Fruit fly (Drosophila melanogaster) whole organism, adult: ENCODE measurements around the gene CG16779.
A peak's percentile ranks its signal among the peaks of the same experiment; 100 is the strongest.

Experiments
- CG11617 ChIP-seq: fragments of 200-800 bp; sonication (Bioruptor generic); optimal IDR thresholded peaks from 2 replicates; lab custom pipeline; 2017; ENCODE audit warnings: mild to moderate bottlenecking, missing biosample characterization, missing genetic modification reagents, missing genetic modification characterization
- CG12768 ChIP-seq: fragments of 200-800 bp; sonication (Bioruptor generic); optimal IDR thresholded peaks from 2 replicates; lab custom pipeline; 2017; ENCODE audit warnings: missing biosample characterization, missing genetic modification characterization, mild to moderate bottlenecking, moderate library complexity, missing genetic modification reagents
- CG14711 ChIP-seq: fragments of 200-800 bp; sonication (Bioruptor generic); optimal IDR thresholded peaks from 2 replicates; lab custom pipeline; 2018; ENCODE audit warnings: missing biosample characterization, mild to moderate bottlenecking, missing genetic modification characterization, moderate library complexity
- CG1620 ChIP-seq: fragments of 200-800 bp; sonication (Bioruptor generic); optimal IDR thresholded peaks from 2 replicates; lab custom pipeline; 2016; ENCODE audit warnings: missing biosample characterization, missing genetic modification characterization
- CG33017 ChIP-seq: fragments of 200-800 bp; sonication (Bioruptor generic); optimal IDR thresholded peaks from 2 replicates; lab custom pipeline; 2018; ENCODE audit warnings: missing biosample characterization, mild to moderate bottlenecking, missing genetic modification characterization, moderate library complexity
- CG5204 ChIP-seq: fragments of 200-800 bp; sonication (Bioruptor generic); optimal IDR thresholded peaks from 2 replicates; lab custom pipeline; 2016; ENCODE audit warnings: missing biosample characterization, missing genetic modification characterization
- CG7045 ChIP-seq: fragments of 200-800 bp; sonication (Bioruptor generic); optimal IDR thresholded peaks from 2 replicates; lab custom pipeline; 2017; ENCODE audit warnings: missing biosample characterization, mild to moderate bottlenecking, missing genetic modification characterization
- CG7101 ChIP-seq: fragments of 200-800 bp; sonication (Bioruptor generic); optimal IDR thresholded peaks from 2 replicates; lab custom pipeline; 2018; ENCODE audit warnings: missing biosample characterization, mild to moderate bottlenecking, missing genetic modification characterization, moderate library complexity
- Clk ChIP-seq: fragments of 200-800 bp; sonication (Bioruptor generic); optimal IDR thresholded peaks from 2 replicates; lab custom pipeline; 2017; ENCODE audit warnings: missing biosample characterization, missing genetic modification characterization
- Crg-1 ChIP-seq: fragments of 200-800 bp; sonication (Bioruptor generic); optimal IDR thresholded peaks from 2 replicates; lab custom pipeline; 2016; ENCODE audit warnings: missing biosample characterization, missing genetic modification characterization
- Hr96 ChIP-seq: fragments of 200-800 bp; sonication (Bioruptor generic); optimal IDR thresholded peaks from 2 replicates; lab custom pipeline; 2016; ENCODE audit warnings: missing biosample characterization, missing genetic modification characterization
- Mnt ChIP-seq: fragments of 200-800 bp; sonication (Bioruptor generic); optimal IDR thresholded peaks from 2 replicates; lab custom pipeline; 2016; ENCODE audit warnings: missing biosample characterization, mild to moderate bottlenecking, missing genetic modification characterization
- bab1 ChIP-seq: fragments of 200-800 bp; sonication (Bioruptor generic); optimal IDR thresholded peaks from 3 replicates; lab custom pipeline; 2019; ENCODE audit warnings: missing biosample characterization, mild to moderate bottlenecking, missing genetic modification characterization, moderate library complexity
- cic ChIP-seq: fragments of 200-800 bp; sonication (Bioruptor generic); optimal IDR thresholded peaks from 2 replicates; lab custom pipeline; 2017; ENCODE audit warnings: missing biosample characterization, mild to moderate bottlenecking, missing genetic modification characterization, moderate library complexity
- cnc ChIP-seq, 2 experiments: fragments of >200 bp; optimal IDR thresholded peaks; 2 replicates each; lab custom pipeline; 2017
- kay ChIP-seq: fragments of 200-800 bp; sonication (Bioruptor generic); peaks from one replicate; lab custom pipeline; 2016; ENCODE audit warnings: missing biosample characterization, missing genetic modification characterization, borderline replicate concordance
- ovo ChIP-seq: fragments of 200-800 bp; sonication (Bioruptor generic); optimal IDR thresholded peaks from 2 replicates; lab custom pipeline; 2016; ENCODE audit warnings: missing biosample characterization, missing genetic modification characterization
- pad ChIP-seq: fragments of 200-800 bp; sonication (Bioruptor generic); optimal IDR thresholded peaks from 3 replicates; lab custom pipeline; 2017; ENCODE audit warnings: missing biosample characterization, missing genetic modification characterization, mild to moderate bottlenecking, moderate library complexity, missing genetic modification reagents
- tj ChIP-seq: fragments of 200-800 bp; sonication (Bioruptor generic); optimal IDR thresholded peaks from 3 replicates; lab custom pipeline; 2017; ENCODE audit warnings: missing biosample characterization, mild to moderate bottlenecking, missing genetic modification characterization, moderate library complexity
- toe ChIP-seq: fragments of 200-800 bp; sonication (Bioruptor generic); optimal IDR thresholded peaks from 2 replicates; lab custom pipeline; 2016; ENCODE audit warnings: missing biosample characterization, missing genetic modification characterization

Gene CG16779

dm6 chr3R:9529913-9530312, 36.4 kb upstream of the CG16779 start:
- no peak for TF ChIP-seq CG14711 (tag; lab: Kevin White, UChicago)
- TF ChIP-seq pad (GFP tag; lab: Kevin White, UChicago): no peak
- no peak for TF ChIP-seq Hr96
- TF ChIP-seq bab1 (GFP tag; lab: Kevin White, UChicago): no peak
- TF ChIP-seq toe (GFP tag; lab: Kevin White, UChicago): no peak
- TF ChIP-seq kay (GFP tag; lab: Kevin White, UChicago): peak; percentile 19
- TF ChIP-seq ovo: peak; percentile 68

- TF ChIP-seq CG1620 (GFP tag; lab: Kevin White, UChicago) (no peak), CG12768 (no peak), Hr96 (no peak), tj (GFP tag; lab: Kevin White, UChicago) (peak; percentile 21), cic (GFP tag; lab: Kevin White, UChicago) (no peak), Mnt (no peak), CG33017 (peak; percentile 51), CG11617 (no peak), kay (GFP tag; lab: Kevin White, UChicago) (peak; percentile 71), toe (GFP tag; lab: Kevin White, UChicago) (no peak), CG7101 (tag; lab: Kevin White, UChicago) (peak; percentile 8), pad (GFP tag; lab: Kevin White, UChicago) (no peak), CG5204 (GFP tag; lab: Kevin White, UChicago) (no peak), Clk (GFP tag; lab: Kevin White, UChicago) (no peak), CG14711 (tag; lab: Kevin White, UChicago) (no peak), ovo (no peak), bab1 (GFP tag; lab: Kevin White, UChicago) (no peak), CG7045 (GFP tag; lab: Kevin White, UChicago) (peak; percentile 7), Crg-1 (GFP tag; lab: Kevin White, UChicago) (no peak), cnc (optimal IDR thresholded peaks at IDR 0.05; lab: Kevin White, UChicago) (no peak)
These were observed 36.0 kb upstream of the CG16779 start for dm6 chr3R:9529387-9529897.

- TF ChIP-seq CG7045 (GFP tag; lab: Kevin White, UChicago): peak; percentile 96
- no peak for TF ChIP-seq Crg-1 (GFP tag; lab: Kevin White, UChicago)
- TF ChIP-seq CG11617: peak; percentile 60
- no peak for TF ChIP-seq cnc (optimal IDR thresholded peaks at IDR 0.05; lab: Kevin White, UChicago)
- TF ChIP-seq CG7101 (tag; lab: Kevin White, UChicago): peak; percentile 91
- no peak for TF ChIP-seq toe (GFP tag; lab: Kevin White, UChicago)
- peak; percentile 14 for TF ChIP-seq CG1620 (GFP tag; lab: Kevin White, UChicago)
- TF ChIP-seq CG33017: peak; percentile 92
- peak; percentile 81 for TF ChIP-seq Mnt
- no peak for TF ChIP-seq CG5204 (GFP tag; lab: Kevin White, UChicago)
- TF ChIP-seq kay (GFP tag; lab: Kevin White, UChicago): peak; percentile 91
- no peak for TF ChIP-seq ovo
- peak; percentile 90 for TF ChIP-seq Clk (GFP tag; lab: Kevin White, UChicago)
- peak; percentile 64 for TF ChIP-seq pad (GFP tag; lab: Kevin White, UChicago)
- peak; percentile 86 for TF ChIP-seq CG14711 (tag; lab: Kevin White, UChicago)
- peak; percentile 94 for TF ChIP-seq Hr96
- TF ChIP-seq bab1 (GFP tag; lab: Kevin White, UChicago): peak; percentile 40
- peak; percentile 83 for TF ChIP-seq cic (GFP tag; lab: Kevin White, UChicago)
- TF ChIP-seq tj (GFP tag; lab: Kevin White, UChicago): peak; percentile 50
- peak; percentile 95 for TF ChIP-seq CG12768
These were observed 34.7 kb upstream of the CG16779 start for dm6 chr3R:9527907-9528842.

- TF ChIP-seq ovo (peak; percentile 12), CG33017 (no peak), Clk (GFP tag; lab: Kevin White, UChicago) (no peak), CG12768 (no peak), CG11617 (no peak), CG14711 (tag; lab: Kevin White, UChicago) (peak; percentile 31)
These were observed 22.9 kb upstream of the CG16779 start for dm6 chr3R:9516400-9516852.

dm6 chr3R:9515860-9516344, 22.4 kb upstream of the CG16779 start, which contains the start of the genes mRpL47, CG8176 and Kdm3:
Gene mRpL47 (minus strand): TSS chr3R:9515908.
Gene CG8176 (plus strand): TSS chr3R:9516007.
Gene Kdm3 (plus strand): TSS chr3R:9516007.
- TF ChIP-seq cnc (optimal IDR thresholded peaks at IDR 0.05; lab: Kevin White, UChicago) (no peak), CG1620 (GFP tag; lab: Kevin White, UChicago) (peak; percentile 86), pad (GFP tag; lab: Kevin White, UChicago) (peak; percentile 45), CG5204 (GFP tag; lab: Kevin White, UChicago) (no peak), tj (GFP tag; lab: Kevin White, UChicago) (peak; percentile 54), Hr96 (no peak), CG14711 (tag; lab: Kevin White, UChicago) (peak; percentile 80), Mnt (peak; percentile 89), CG11617 (peak; percentile 73), CG33017 (no peak), Crg-1 (GFP tag; lab: Kevin White, UChicago) (peak; percentile 37), CG12768 (peak; percentile 22), kay (GFP tag; lab: Kevin White, UChicago) (no peak), CG7045 (GFP tag; lab: Kevin White, UChicago) (peak; percentile 5), bab1 (GFP tag; lab: Kevin White, UChicago) (peak; percentile 80), CG7101 (tag; lab: Kevin White, UChicago) (peak; percentile 61), Clk (GFP tag; lab: Kevin White, UChicago) (peak; percentile 63), toe (GFP tag; lab: Kevin White, UChicago) (no peak), ovo (peak; percentile 1), cic (GFP tag; lab: Kevin White, UChicago) (peak; percentile 78)
